Worm (Caenorhabditis elegans) whole organism, mixed stage, embryonic: ENCODE data around the gene lgc-53.

ENCODE experiments used
- M03D4.4 ChIP-seq: sonication (generic microtip); optimal IDR thresholded peaks from 2 replicates; lab custom pipeline; 2017; ENCODE audit warnings: mild to moderate bottlenecking, missing genetic modification characterization, missing compliant biosample characterization
- bed-3 ChIP-seq: fragments of 200-800 bp; sonication (Bioruptor generic); optimal IDR thresholded peaks from 3 replicates; lab custom pipeline; 2018; ENCODE audit warnings: mild to moderate bottlenecking, missing genetic modification characterization, moderate library complexity, missing compliant biosample characterization
- blmp-1 ChIP-seq: fragments of 150-350 bp; optimal IDR thresholded peaks from 2 replicates; lab custom pipeline; 2014; ENCODE audit warnings: missing biosample characterization, missing genetic modification characterization
- ceh-39 ChIP-seq: fragments of 150-350 bp; optimal IDR thresholded peaks from 2 replicates; lab custom pipeline; 2014; ENCODE audit warnings: missing biosample characterization, missing genetic modification characterization
- ceh-43 ChIP-seq: fragments of 200-800 bp; sonication (Bioruptor generic); optimal IDR thresholded peaks from 2 replicates; lab custom pipeline; 2018; ENCODE audit warnings: mild to moderate bottlenecking, missing genetic modification characterization, moderate library complexity, missing compliant biosample characterization
- ceh-83 ChIP-seq: fragments of 200-800 bp; sonication (Bioruptor generic); optimal IDR thresholded peaks from 2 replicates; lab custom pipeline; 2018; ENCODE audit warnings: mild to moderate bottlenecking, missing genetic modification characterization, missing compliant biosample characterization
- ces-1 ChIP-seq: fragments of 150-350 bp; optimal IDR thresholded peaks from 2 replicates; lab custom pipeline; 2014; ENCODE audit warnings: missing biosample characterization, missing genetic modification reagents, missing genetic modification characterization
- cnd-1 ChIP-seq: fragments of 200-800 bp; sonication (Bioruptor generic); optimal IDR thresholded peaks from 2 replicates; lab custom pipeline; 2018; ENCODE audit warnings: mild to moderate bottlenecking, missing genetic modification characterization, missing compliant biosample characterization
- drap-1 ChIP-seq: fragments of 200-800 bp; sonication (Bioruptor generic); optimal IDR thresholded peaks from 3 replicates; lab custom pipeline; 2018; ENCODE audit warnings: mild to moderate bottlenecking, missing genetic modification characterization, missing compliant biosample characterization
- elt-1 ChIP-seq: sonication (generic microtip); optimal IDR thresholded peaks from 2 replicates; lab custom pipeline; 2017; ENCODE audit warnings: missing genetic modification characterization, mild to moderate bottlenecking, missing compliant biosample characterization, antibody characterized with exemption, moderate library complexity, borderline replicate concordance; ENCODE audit not compliant: insufficient read depth
- elt-3 ChIP-seq: fragments of 150-350 bp; optimal IDR thresholded peaks from 2 replicates; lab custom pipeline; 2014; ENCODE audit warnings: missing biosample characterization, missing genetic modification characterization
- flh-1 ChIP-seq: fragments of 200-800 bp; sonication (Bioruptor generic); optimal IDR thresholded peaks from 2 replicates; lab custom pipeline; 2018; ENCODE audit warnings: mild to moderate bottlenecking, missing genetic modification characterization, moderate library complexity, missing compliant biosample characterization
- ham-2 ChIP-seq: fragments of 200-800 bp; sonication (Bioruptor generic); optimal IDR thresholded peaks from 2 replicates; lab custom pipeline; 2018; ENCODE audit warnings: mild to moderate bottlenecking, missing genetic modification characterization, missing compliant biosample characterization
- hlh-1 ChIP-seq: fragments of 150-350 bp; optimal IDR thresholded peaks from 2 replicates; lab custom pipeline; 2014; ENCODE audit warnings: missing biosample characterization, missing genetic modification reagents, missing genetic modification characterization
- lin-13 ChIP-seq: fragments of 150-350 bp; optimal IDR thresholded peaks from 2 replicates; lab custom pipeline; 2014; ENCODE audit warnings: missing biosample characterization, missing genetic modification characterization
- lsy-2 ChIP-seq: fragments of 150-350 bp; optimal IDR thresholded peaks from 2 replicates; lab custom pipeline; 2014; ENCODE audit warnings: missing biosample characterization, missing genetic modification characterization
- mab-5 ChIP-seq: fragments of 150-350 bp; optimal IDR thresholded peaks from 2 replicates; lab custom pipeline; 2014; ENCODE audit warnings: missing biosample characterization, missing genetic modification characterization
- mep-1 ChIP-seq: fragments of 150-350 bp; optimal IDR thresholded peaks from 2 replicates; lab custom pipeline; 2017; ENCODE audit warnings: missing biosample characterization, missing genetic modification reagents, missing genetic modification characterization, inconsistent platforms
- mls-2 ChIP-seq: sonication (generic microtip); optimal IDR thresholded peaks from 2 replicates; lab custom pipeline; 2016; ENCODE audit warnings: mild to moderate bottlenecking, missing genetic modification characterization, moderate library complexity, missing compliant biosample characterization
- nhr-12 ChIP-seq: fragments of 150-350 bp; optimal IDR thresholded peaks from 2 replicates; lab custom pipeline; 2014; ENCODE audit warnings: missing biosample characterization, missing genetic modification characterization
- nhr-2 ChIP-seq: fragments of 150-350 bp; optimal IDR thresholded peaks from 2 replicates; lab custom pipeline; 2014; ENCODE audit warnings: missing biosample characterization, missing genetic modification characterization
- nhr-237 ChIP-seq: fragments of 150-350 bp; optimal IDR thresholded peaks from 2 replicates; lab custom pipeline; 2014; ENCODE audit warnings: missing biosample characterization, missing genetic modification characterization
- nhr-28 ChIP-seq: fragments of 150-350 bp; optimal IDR thresholded peaks from 2 replicates; lab custom pipeline; 2014; ENCODE audit warnings: missing biosample characterization, missing genetic modification characterization
- pha-4 ChIP-seq: fragments of 150-350 bp; optimal IDR thresholded peaks from 2 replicates; lab custom pipeline; 2018; ENCODE audit warnings: missing biosample characterization, missing genetic modification reagents, missing genetic modification characterization
- snpc-4 ChIP-seq: fragments of 150-350 bp; optimal IDR thresholded peaks from 2 replicates; lab custom pipeline; 2014; ENCODE audit warnings: missing biosample characterization, missing genetic modification characterization
- sptf-1 ChIP-seq: sonication (generic microtip); optimal IDR thresholded peaks from 2 replicates; lab custom pipeline; 2017; ENCODE audit warnings: mild to moderate bottlenecking, missing genetic modification characterization, moderate library complexity, missing compliant biosample characterization
- tbx-8 ChIP-seq: fragments of 200-800 bp; sonication (Bioruptor generic); optimal IDR thresholded peaks from 2 replicates; lab custom pipeline; 2018; ENCODE audit warnings: mild to moderate bottlenecking, missing genetic modification characterization, moderate library complexity, missing compliant biosample characterization
- unc-120 ChIP-seq: sonication (generic microtip); optimal IDR thresholded peaks from 2 replicates; lab custom pipeline; 2017; ENCODE audit warnings: missing genetic modification characterization, missing compliant biosample characterization; ENCODE audit not compliant: poor library complexity, severe bottlenecking
- unc-39 ChIP-seq: fragments of 150-350 bp; optimal IDR thresholded peaks from 2 replicates; lab custom pipeline; 2014; ENCODE audit warnings: missing biosample characterization, missing genetic modification characterization
- unc-62 ChIP-seq: fragments of 150-350 bp; optimal IDR thresholded peaks from 2 replicates; lab custom pipeline; 2014; ENCODE audit warnings: missing biosample characterization, missing genetic modification reagents, missing genetic modification characterization
- zip-8 ChIP-seq: fragments of 150-350 bp; optimal IDR thresholded peaks from 2 replicates; lab custom pipeline; 2014; ENCODE audit warnings: missing biosample characterization, missing genetic modification characterization
- ztf-11 ChIP-seq: fragments of 150-350 bp; optimal IDR thresholded peaks from 2 replicates; lab custom pipeline; 2014; ENCODE audit warnings: missing biosample characterization, missing genetic modification characterization

The lgc-53 gene

DNA sequence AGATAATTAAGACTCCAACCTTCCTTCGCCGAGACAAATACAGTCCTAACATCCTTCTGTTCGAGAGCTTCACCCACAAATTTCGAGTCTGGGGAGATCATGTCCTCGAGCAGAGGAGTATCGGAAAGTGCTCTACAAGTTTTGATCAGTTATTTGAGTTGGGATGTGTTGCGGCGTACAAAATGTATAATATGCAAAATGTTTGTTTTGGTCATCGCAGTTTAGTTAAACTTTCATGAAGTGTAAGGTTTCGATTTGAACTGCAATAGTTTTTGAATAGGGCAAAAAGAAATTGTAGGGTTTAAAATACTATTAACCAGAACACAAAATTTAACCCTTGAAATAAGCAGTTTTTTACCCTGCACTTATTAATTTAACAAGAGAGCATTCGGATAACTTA is 36.8 kb upstream of the lgc-53 start, which contains the start of gene tag-343:
tag-343 (minus strand) TSS at position 101 of the 400 bp plus-strand sequence.
- TF ChIP-seq nhr-237 (no peak), hlh-1 (no peak), bed-3 (GFP tag; lab: Kevin White, UChicago) (no peak), drap-1 (GFP tag; lab: Kevin White, UChicago) (no peak), ceh-83 (GFP tag; lab: Kevin White, UChicago) (no peak), M03D4.4 (no peak), nhr-28 (tag; lab: Kevin White, UChicago) (no peak), lsy-2 (tag; lab: Kevin White, UChicago) (no peak), ceh-43 (GFP tag; lab: Kevin White, UChicago) (no peak), sptf-1 (no peak)

DNA sequence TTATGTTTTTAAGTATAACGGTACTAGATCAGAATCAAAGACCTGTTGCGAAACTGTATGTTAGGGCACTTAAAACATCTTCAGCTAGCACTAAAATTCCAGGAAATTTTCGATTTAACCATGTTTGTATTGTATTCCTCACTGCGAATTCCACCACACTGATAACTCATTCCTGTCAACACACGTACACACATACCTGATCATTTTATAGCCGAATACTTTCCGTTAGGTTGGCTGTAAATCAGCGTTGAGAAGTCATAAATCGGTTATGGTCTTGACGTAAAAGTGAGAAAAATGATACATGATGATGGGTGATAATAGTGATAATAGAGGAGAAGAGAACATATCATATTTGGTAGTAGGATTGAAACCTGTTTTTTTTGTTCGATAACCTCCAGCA is 35.8 kb upstream of the lgc-53 start:
- TF ChIP-seq unc-39 (tag; lab: Kevin White, UChicago) (no peak), unc-62 (GFP tag; lab: Kevin White, UChicago) (no peak), mep-1 (no peak), cnd-1 (no peak)

DNA sequence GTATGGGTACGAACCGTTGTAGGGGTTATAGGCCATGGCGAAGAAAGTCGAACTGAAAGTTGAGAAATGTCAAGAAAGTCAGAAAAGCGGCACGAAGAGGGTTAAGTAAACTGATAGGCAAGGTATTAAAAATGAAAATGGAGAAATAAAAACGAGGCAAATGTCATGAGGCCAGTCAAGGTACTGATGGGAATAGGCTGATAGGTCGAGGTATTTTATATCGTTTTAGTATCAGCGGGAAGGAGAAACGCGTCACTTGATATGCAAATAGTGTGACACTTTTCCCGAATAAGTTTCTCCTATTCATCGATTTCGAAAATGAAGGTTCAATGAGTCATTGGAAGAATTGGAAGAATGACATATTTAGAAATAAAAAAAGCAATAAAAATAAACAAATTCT is 33.8 kb upstream of the lgc-53 start, which contains the start of gene F22H10.3:
F22H10.3 (minus strand) TSS at position 36 of the 400 bp plus-strand sequence.
- TF ChIP-seq ceh-43 (GFP tag; lab: Kevin White, UChicago), result no peak
- no peak for TF ChIP-seq lin-13 (tag; lab: Kevin White, UChicago)
- no peak for TF ChIP-seq blmp-1 (tag; lab: Kevin White, UChicago)
- TF ChIP-seq ceh-83 (GFP tag; lab: Kevin White, UChicago), result no peak
- TF ChIP-seq ztf-11 (tag; lab: Kevin White, UChicago), result no peak
- no peak for TF ChIP-seq ces-1 (GFP tag; lab: Kevin White, UChicago)
- no peak for TF ChIP-seq unc-39 (tag; lab: Kevin White, UChicago)
- TF ChIP-seq ceh-39 (tag; lab: Kevin White, UChicago), result no peak
- no peak for TF ChIP-seq lsy-2 (tag; lab: Kevin White, UChicago)
- no peak for TF ChIP-seq mep-1

DNA sequence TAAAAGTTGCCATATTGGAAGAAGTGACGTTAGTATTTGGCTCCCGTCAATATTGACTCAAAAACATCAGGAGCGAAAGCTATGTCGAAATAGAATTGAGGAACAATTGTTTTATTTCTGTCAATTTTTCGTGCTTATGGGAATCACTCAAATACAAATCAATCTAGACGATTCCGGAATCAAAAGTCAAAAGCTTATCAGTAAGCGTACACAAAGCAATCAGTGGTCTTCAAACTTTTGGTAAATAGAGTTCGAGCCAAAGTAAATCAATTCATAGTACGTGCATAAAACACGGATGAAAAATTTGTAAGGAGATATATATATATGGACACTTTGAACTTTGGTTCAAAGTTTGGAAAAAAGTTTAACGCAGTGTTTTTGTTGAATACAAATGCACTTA is 33.4 kb upstream of the lgc-53 start:
- TF ChIP-seq lin-13 (tag; lab: Kevin White, UChicago) (no peak), M03D4.4 (no peak), ham-2 (GFP tag; lab: Kevin White, UChicago) (no peak), ceh-83 (GFP tag; lab: Kevin White, UChicago) (no peak), lsy-2 (tag; lab: Kevin White, UChicago) (no peak), tbx-8 (GFP tag; lab: Kevin White, UChicago) (no peak), blmp-1 (tag; lab: Kevin White, UChicago) (no peak), mab-5 (tag; lab: Kevin White, UChicago) (no peak), sptf-1 (no peak), cnd-1 (no peak), nhr-28 (tag; lab: Kevin White, UChicago) (no peak)

ce11 chrX:16679117-16679590 is 32.3 kb upstream of the lgc-53 start, which contains the start of gene F22H10.2:
Gene F22H10.2 (plus strand): TSS chrX:16679540.
- no peak for TF ChIP-seq pha-4
- TF ChIP-seq elt-1 (tag; lab: Kevin White, UChicago), result no peak
- TF ChIP-seq mab-5 (tag; lab: Kevin White, UChicago), result no peak
- no peak for TF ChIP-seq nhr-12
- TF ChIP-seq elt-3 (tag; lab: Kevin White, UChicago), result no peak
- no peak for TF ChIP-seq flh-1 (GFP tag; lab: Kevin White, UChicago)
- TF ChIP-seq unc-62 (GFP tag; lab: Kevin White, UChicago), result no peak
- no peak for TF ChIP-seq ham-2 (GFP tag; lab: Kevin White, UChicago)
- no peak for TF ChIP-seq tbx-8 (GFP tag; lab: Kevin White, UChicago)
- TF ChIP-seq hlh-1, result no peak
- TF ChIP-seq zip-8 (tag; lab: Kevin White, UChicago), result no peak
- no peak for TF ChIP-seq sptf-1
- TF ChIP-seq nhr-237, result no peak
- TF ChIP-seq mep-1, result no peak
- no peak for TF ChIP-seq ceh-39 (tag; lab: Kevin White, UChicago)
- TF ChIP-seq lsy-2 (tag; lab: Kevin White, UChicago), result no peak

- TF ChIP-seq tbx-8 (GFP tag; lab: Kevin White, UChicago) (peak; percentile 10), flh-1 (GFP tag; lab: Kevin White, UChicago) (no peak), unc-120 (tag; lab: Kevin White, UChicago) (peak; percentile 59), ces-1 (GFP tag; lab: Kevin White, UChicago) (peak; percentile 100), mls-2 (tag; lab: Kevin White, UChicago) (no peak), ztf-11 (tag; lab: Kevin White, UChicago) (peak; percentile 79), snpc-4 (tag; lab: Kevin White, UChicago) (no peak), nhr-28 (tag; lab: Kevin White, UChicago) (peak; percentile 83), sptf-1 (peak; percentile 81), ceh-43 (GFP tag; lab: Kevin White, UChicago) (peak; percentile 63), drap-1 (GFP tag; lab: Kevin White, UChicago) (peak; percentile 90), lin-13 (tag; lab: Kevin White, UChicago) (peak; percentile 73), ceh-83 (GFP tag; lab: Kevin White, UChicago) (peak; percentile 35), mab-5 (tag; lab: Kevin White, UChicago) (peak; percentile 94), unc-39 (tag; lab: Kevin White, UChicago) (peak; percentile 69), nhr-2 (tag; lab: Kevin White, UChicago) (peak; percentile 28), unc-62 (GFP tag; lab: Kevin White, UChicago) (peak; percentile 90), zip-8 (tag; lab: Kevin White, UChicago) (no peak), pha-4 (peak; percentile 99), elt-1 (tag; lab: Kevin White, UChicago) (peak; percentile 45), bed-3 (GFP tag; lab: Kevin White, UChicago) (no peak), ham-2 (GFP tag; lab: Kevin White, UChicago) (no peak), blmp-1 (tag; lab: Kevin White, UChicago) (no peak), elt-3 (tag; lab: Kevin White, UChicago) (peak; percentile 94), ceh-39 (tag; lab: Kevin White, UChicago) (peak; percentile 90), nhr-12 (peak; percentile 91), cnd-1 (peak; percentile 74), nhr-237 (peak; percentile 99)
These were observed 29.5 kb upstream of the lgc-53 start for ce11 chrX:16681910-16682493.
